Worm (Caenorhabditis elegans) whole organism, L3 larva: ENCODE results near the gene K04A8.20.

Experiments used
- ZK546.5 ChIP-seq: sonication (generic microtip); optimal IDR thresholded peaks from 2 replicates; lab custom pipeline; 2017; ENCODE audit warnings: missing biosample characterization, missing genetic modification characterization
- aly-2 ChIP-seq: fragments of 150-350 bp; optimal IDR thresholded peaks from 2 replicates; lab custom pipeline; 2014; ENCODE audit warnings: missing biosample characterization, missing genetic modification characterization
- ama-1 ChIP-seq: fragments of 150-350 bp; optimal IDR thresholded peaks from 2 replicates; lab custom pipeline; 2018
- ceh-16 ChIP-seq: sonication (generic microtip); optimal IDR thresholded peaks from 2 replicates; lab custom pipeline; 2017; ENCODE audit warnings: missing biosample characterization, missing genetic modification characterization
- ceh-28 ChIP-seq: fragments of 150-350 bp; optimal IDR thresholded peaks from 2 replicates; lab custom pipeline; 2014; ENCODE audit warnings: missing biosample characterization, missing genetic modification reagents, missing genetic modification characterization
- ceh-82 ChIP-seq: fragments of 150-350 bp; optimal IDR thresholded peaks from 2 replicates; lab custom pipeline; 2014; ENCODE audit warnings: missing biosample characterization, missing genetic modification characterization
- daf-12 ChIP-seq: fragments of 150-350 bp; optimal IDR thresholded peaks from 2 replicates; lab custom pipeline; 2014; ENCODE audit warnings: missing biosample characterization, missing genetic modification reagents, missing genetic modification characterization
- egl-5 ChIP-seq: fragments of 150-350 bp; optimal IDR thresholded peaks from 2 replicates; lab custom pipeline; 2017; ENCODE audit warnings: missing biosample characterization, missing genetic modification reagents, missing genetic modification characterization, inconsistent platforms
- elt-2 ChIP-seq: sonication (generic microtip); optimal IDR thresholded peaks from 2 replicates; lab custom pipeline; 2016; ENCODE audit warnings: missing genetic modification reagents, mild to moderate bottlenecking, missing genetic modification characterization, missing compliant biosample characterization
- elt-3 ChIP-seq, 3 experiments: fragments of 150-350 bp in 1 of 3; sonication (generic microtip) in 2 of 3; optimal IDR thresholded peaks; 2 replicates in 2 of 3; 4 replicates in 1 of 3; lab custom pipeline; 2014 to 2017; ENCODE audit warnings: missing biosample characterization in 3 of 3, missing genetic modification characterization in 3 of 3
- eor-1 ChIP-seq, 2 experiments: fragments of 150-350 bp; optimal IDR thresholded peaks; 2 replicates each; lab custom pipeline; 2014 to 2018; ENCODE audit warnings: missing biosample characterization in 2 of 2, missing genetic modification characterization in 2 of 2
- fkh-10 ChIP-seq: sonication (generic microtip); optimal IDR thresholded peaks from 2 replicates; lab custom pipeline; 2017; ENCODE audit warnings: missing biosample characterization, missing genetic modification reagents, missing genetic modification characterization
- fkh-2 ChIP-seq: fragments of 150-350 bp; optimal IDR thresholded peaks from 2 replicates; lab custom pipeline; 2014; ENCODE audit warnings: missing biosample characterization, missing genetic modification reagents, missing genetic modification characterization
- fos-1 ChIP-seq: fragments of 150-350 bp; optimal IDR thresholded peaks from 2 replicates; lab custom pipeline; 2014; ENCODE audit warnings: missing biosample characterization, missing genetic modification characterization
- jun-1 ChIP-seq: fragments of 150-350 bp; optimal IDR thresholded peaks from 2 replicates; lab custom pipeline; 2014; ENCODE audit warnings: missing biosample characterization, missing genetic modification reagents, missing genetic modification characterization
- lin-15B ChIP-seq: fragments of 150-350 bp; optimal IDR thresholded peaks from 2 replicates; lab custom pipeline; 2014; ENCODE audit warnings: missing biosample characterization, missing genetic modification characterization
- lsy-12 ChIP-seq: sonication (generic microtip); optimal IDR thresholded peaks from 2 replicates; lab custom pipeline; 2016; ENCODE audit warnings: mild to moderate bottlenecking, missing genetic modification characterization, missing compliant biosample characterization
- mdl-1 ChIP-seq: fragments of 150-350 bp; optimal IDR thresholded peaks from 2 replicates; lab custom pipeline; 2014; ENCODE audit warnings: missing biosample characterization, missing genetic modification characterization
- nfya-1 ChIP-seq: sonication (generic microtip); optimal IDR thresholded peaks from 2 replicates; lab custom pipeline; 2017; ENCODE audit warnings: missing genetic modification characterization, mild to moderate bottlenecking, missing compliant biosample characterization, antibody characterized with exemption, moderate library complexity; ENCODE audit not compliant: insufficient read depth
- nhr-23 ChIP-seq: fragments of 150-350 bp; optimal IDR thresholded peaks from 2 replicates; lab custom pipeline; 2014; ENCODE audit warnings: missing biosample characterization, missing genetic modification reagents, missing genetic modification characterization
- nhr-237 ChIP-seq: fragments of 150-350 bp; optimal IDR thresholded peaks from 2 replicates; lab custom pipeline; 2014; ENCODE audit warnings: missing biosample characterization, missing genetic modification characterization
- nhr-25 ChIP-seq: sonication (generic microtip); optimal IDR thresholded peaks from 2 replicates; lab custom pipeline; 2017; ENCODE audit warnings: missing biosample characterization, missing genetic modification characterization
- nhr-28 ChIP-seq: fragments of 150-350 bp; optimal IDR thresholded peaks from 2 replicates; lab custom pipeline; 2014; ENCODE audit warnings: missing biosample characterization, missing genetic modification characterization
- nhr-43 ChIP-seq: sonication (generic microtip); optimal IDR thresholded peaks from 2 replicates; lab custom pipeline; 2016; ENCODE audit warnings: mild to moderate bottlenecking, missing genetic modification characterization, missing compliant biosample characterization; ENCODE audit not compliant: poor library complexity, severe bottlenecking
- nhr-67 ChIP-seq: fragments of 150-350 bp; optimal IDR thresholded peaks from 2 replicates; lab custom pipeline; 2014; ENCODE audit warnings: missing biosample characterization, missing genetic modification characterization
- pha-4 ChIP-seq: fragments of 150-350 bp; optimal IDR thresholded peaks from 2 replicates; lab custom pipeline; 2014; ENCODE audit warnings: missing biosample characterization, missing genetic modification reagents, missing genetic modification characterization
- snpc-4 ChIP-seq: fragments of 150-350 bp; optimal IDR thresholded peaks from 2 replicates; lab custom pipeline; 2014; ENCODE audit warnings: missing biosample characterization, missing genetic modification characterization
- tbx-2 ChIP-seq: sonication (generic microtip); optimal IDR thresholded peaks from 2 replicates; lab custom pipeline; 2016; ENCODE audit warnings: mild to moderate bottlenecking, missing genetic modification characterization, missing compliant biosample characterization
- ztf-4 ChIP-seq: fragments of 150-350 bp; optimal IDR thresholded peaks from 2 replicates; lab custom pipeline; 2014; ENCODE audit warnings: missing biosample characterization, missing genetic modification characterization

The K04A8.20 gene

DNA sequence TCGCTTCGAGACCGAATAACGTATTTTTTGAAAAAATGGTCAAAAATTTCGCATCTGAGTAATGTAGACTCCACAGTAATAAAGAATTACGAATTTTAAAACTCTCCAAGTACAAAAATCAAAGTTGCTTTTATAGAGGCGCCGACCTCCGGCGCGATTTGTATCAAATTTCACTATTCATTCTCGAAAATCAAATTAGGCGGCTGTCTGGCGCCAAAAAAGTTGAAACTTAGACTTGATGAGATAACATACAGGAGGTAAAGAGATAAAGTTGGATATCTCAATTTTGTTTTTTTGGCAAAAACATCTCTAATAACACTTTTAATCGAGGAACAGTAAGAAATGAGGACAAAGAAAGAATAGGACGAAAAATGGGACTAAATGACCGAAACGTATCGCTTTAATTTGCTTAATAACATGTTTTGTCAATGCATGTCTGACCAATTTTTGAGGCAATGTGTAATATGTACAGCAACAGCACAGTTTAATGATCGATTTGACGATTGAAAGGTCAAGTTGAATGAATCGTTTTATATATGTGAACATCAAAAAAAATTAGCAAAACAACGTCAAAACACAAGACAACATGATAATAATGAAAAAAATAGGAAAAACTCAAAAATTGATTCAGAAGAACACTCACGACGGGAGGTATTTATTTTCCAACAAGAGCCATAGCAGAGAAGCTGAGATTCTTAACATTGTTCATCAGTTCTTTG, 42.9 kb upstream of the K04A8.20 start:
- no peak for TF ChIP-seq ceh-16 (tag; lab: Kevin White, UChicago)
- no peak for TF ChIP-seq nhr-28
- TF ChIP-seq nhr-237 (tag; lab: Kevin White, UChicago) = no peak
- no peak for TF ChIP-seq lin-15B (tag; lab: Kevin White, UChicago)

DNA sequence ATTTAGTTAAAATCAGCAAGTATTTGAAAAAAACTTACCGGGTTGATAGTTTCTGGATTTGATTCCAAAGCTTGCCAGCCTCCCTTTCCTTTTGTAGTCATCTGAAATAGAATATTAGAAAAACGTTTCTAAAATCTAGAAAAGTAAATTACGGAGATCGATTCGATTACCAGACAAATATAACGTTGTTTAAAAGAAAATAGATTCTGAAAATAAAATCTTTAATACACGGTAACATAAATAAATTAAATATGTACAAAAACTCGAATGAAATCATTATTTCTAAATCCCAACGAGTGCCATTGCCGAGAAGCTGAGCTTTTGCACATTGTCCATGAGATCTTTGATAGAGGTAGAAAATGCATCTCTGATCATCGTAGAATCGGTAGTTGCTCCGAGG, 40.5 kb upstream of the K04A8.20 start, which contains the start of gene ubh-3:
Gene ubh-3 (minus strand): TSS at position 101 of the 400 bp plus-strand sequence.
- TF ChIP-seq fkh-2 (tag; lab: Kevin White, UChicago) (no peak), aly-2 (tag; lab: Kevin White, UChicago) (no peak), nhr-67 (no peak), ceh-82 (tag; lab: Kevin White, UChicago) (no peak), pha-4 (tag; lab: Kevin White, UChicago) (no peak), daf-12 (no peak), fos-1 (tag; lab: Kevin White, UChicago) (no peak), ZK546.5 (tag; lab: Kevin White, UChicago) (no peak), ztf-4 (tag; lab: Kevin White, UChicago) (no peak), elt-2 (tag; lab: Kevin White, UChicago) (no peak), nhr-25 (tag; lab: Kevin White, UChicago) (no peak), nfya-1 (tag; lab: Kevin White, UChicago) (no peak), lin-15B (tag; lab: Kevin White, UChicago) (no peak), lsy-12 (tag; lab: Kevin White, UChicago) (no peak), eor-1 (tag; optimal IDR thresholded peaks at IDR 0.05; lab: Kevin White, UChicago) (no peak), jun-1 (no peak), ceh-28 (tag; lab: Kevin White, UChicago) (no peak), fkh-10 (GFP tag; lab: Kevin White, UChicago) (no peak)
- TF ChIP-seq, all 47 proteins: peak for 0

DNA sequence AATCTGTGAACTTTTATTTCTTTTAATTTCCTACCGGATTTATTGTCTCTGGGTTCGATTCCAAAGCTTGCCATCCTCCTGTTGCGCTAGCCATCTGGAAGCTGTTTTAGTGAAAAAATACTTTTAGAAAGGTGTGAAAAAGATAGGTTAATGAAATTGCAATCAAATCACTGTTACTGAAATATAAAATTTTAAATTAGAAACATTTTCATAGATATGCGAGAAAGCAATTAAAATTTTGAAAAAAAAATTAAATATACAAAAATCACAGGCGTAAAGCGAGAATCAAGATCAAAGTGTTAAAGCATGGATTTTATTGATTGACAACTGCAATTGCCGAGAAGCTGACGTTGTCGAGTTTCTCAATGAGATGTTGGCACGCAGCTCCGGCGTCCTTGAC, 39.5 kb upstream of the K04A8.20 start, which contains the start of gene ubh-2:
Gene ubh-2 (minus strand): TSS at position 101 of the 400 bp plus-strand sequence.
- no peak for TF ChIP-seq egl-5
- TF ChIP-seq fkh-10 (GFP tag; lab: Kevin White, UChicago) = no peak

DNA sequence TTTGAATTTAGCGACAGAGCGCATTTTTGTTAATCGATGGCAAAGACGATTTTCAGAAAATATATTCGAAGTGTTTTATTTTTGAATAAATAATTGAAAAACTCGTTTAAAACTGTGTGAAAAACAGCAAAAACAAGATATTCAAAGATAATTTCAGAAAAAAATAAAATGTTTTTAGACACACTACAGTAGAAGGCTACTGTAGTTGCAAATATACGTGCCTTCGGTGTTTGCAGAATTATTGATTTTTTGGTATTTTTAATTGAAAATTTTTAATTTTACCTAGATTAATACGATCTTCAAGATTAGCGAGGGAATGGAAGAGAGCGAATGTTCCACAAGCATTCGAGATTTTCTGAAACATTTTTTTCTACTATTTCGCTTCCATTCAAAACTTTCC, 38.6 kb upstream of the K04A8.20 start:
- TF ChIP-seq ceh-28 (tag; lab: Kevin White, UChicago) (no peak), daf-12 (no peak), mdl-1 (no peak), nhr-25 (tag; lab: Kevin White, UChicago) (no peak), fos-1 (tag; lab: Kevin White, UChicago) (no peak), snpc-4 (tag; lab: Kevin White, UChicago) (no peak), tbx-2 (tag; lab: Kevin White, UChicago) (no peak)

DNA sequence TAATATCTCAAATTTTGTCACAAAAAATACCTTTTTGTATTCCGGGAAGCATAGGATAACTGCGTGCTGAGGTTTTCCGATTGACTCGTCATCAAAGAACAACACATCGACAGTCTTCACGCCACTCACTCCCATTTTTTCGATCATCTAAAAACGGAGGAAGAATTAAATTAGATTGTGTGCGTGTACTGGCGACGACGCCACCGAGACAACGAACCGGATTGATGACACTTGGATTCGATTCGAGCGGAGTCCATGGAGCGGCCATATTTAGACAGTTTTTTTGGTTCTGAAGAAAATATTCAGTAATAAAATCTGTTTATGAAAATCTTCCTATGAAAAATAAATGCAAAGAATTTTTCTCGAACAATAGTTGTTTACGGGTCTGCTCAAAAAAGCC, 38.1 kb upstream of the K04A8.20 start, which contains the start of gene ubh-1:
Gene ubh-1 (minus strand): TSS at position 289 of the 400 bp plus-strand sequence.
- TF ChIP-seq nhr-23 (tag; lab: Kevin White, UChicago) = peak; percentile 51
- peak; percentile 52 for TF ChIP-seq ama-1 (lab: Kevin White, UChicago)
- TF ChIP-seq fos-1 (tag; lab: Kevin White, UChicago) = no peak
- TF ChIP-seq elt-3 (tag; optimal IDR thresholded peaks at IDR 0.05; lab: Kevin White, UChicago) = peak in 1 of 3 experiments; percentile 25

DNA sequence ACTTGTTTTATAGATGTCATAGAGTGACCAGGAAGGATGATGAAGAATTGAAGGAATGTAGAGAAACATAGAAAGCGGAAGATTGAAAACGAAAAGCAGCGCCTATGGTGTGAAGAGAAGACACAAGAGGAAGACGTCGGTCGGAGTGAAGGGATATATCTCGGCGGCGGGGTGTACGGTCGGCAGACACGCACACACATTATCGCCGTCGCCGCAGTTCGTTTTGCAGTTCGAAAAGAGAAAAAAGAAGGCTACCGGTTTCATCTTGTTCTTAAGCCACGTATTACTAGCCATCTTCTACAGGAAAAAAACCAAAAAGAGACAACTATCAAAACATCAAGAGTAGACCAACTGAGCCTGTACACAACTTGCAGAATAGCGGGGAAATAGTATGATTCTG, 35.9 kb upstream of the K04A8.20 start:
- TF ChIP-seq nhr-23 (tag; lab: Kevin White, UChicago) = peak; percentile 1
- peak; percentile 28 for TF ChIP-seq nhr-43 (tag; lab: Kevin White, UChicago)
- peak; percentile 68 for TF ChIP-seq nhr-25 (tag; lab: Kevin White, UChicago)
- no peak for TF ChIP-seq nhr-237 (tag; lab: Kevin White, UChicago)
